Fruit fly (Drosophila melanogaster) whole organism, wandering third instar larva: ENCODE data around the gene CG32066.
A peak's percentile ranks its signal among the peaks of the same experiment; 100 is the strongest.

Experiments
- Abd-B ChIP-seq: fragments of >200 bp; optimal IDR thresholded peaks from 2 replicates; lab custom pipeline; 2017; ENCODE audit warnings: missing biosample characterization, missing genetic modification characterization
- CG32264 ChIP-seq: fragments of 200-800 bp; sonication (Bioruptor generic); optimal IDR thresholded peaks from 2 replicates; lab custom pipeline; 2016; ENCODE audit warnings: missing biosample characterization, missing genetic modification characterization
- CG9705 ChIP-seq: fragments of 200-800 bp; sonication (Bioruptor generic); optimal IDR thresholded peaks from 2 replicates; lab custom pipeline; 2018; ENCODE audit warnings: missing biosample characterization, mild to moderate bottlenecking, missing genetic modification characterization
- CrebA ChIP-seq: fragments of 200-800 bp; sonication (Bioruptor generic); optimal IDR thresholded peaks from 2 replicates; lab custom pipeline; 2016; ENCODE audit warnings: missing biosample characterization, mild to moderate bottlenecking, missing genetic modification characterization, borderline replicate concordance
- Dfd ChIP-seq: fragments of >200 bp; optimal IDR thresholded peaks from 2 replicates; lab custom pipeline; 2017; ENCODE audit warnings: missing biosample characterization, missing genetic modification characterization
- Dif ChIP-seq: fragments of 200-275, 200-300 bp; sonication (Bioruptor generic); optimal IDR thresholded peaks from 2 replicates; lab custom pipeline; 2018; ENCODE audit warnings: missing biosample characterization, missing genetic modification characterization; ENCODE audit not compliant: partially characterized antibody
- GATAd ChIP-seq: sonication (Bioruptor generic); optimal IDR thresholded peaks from 2 replicates; lab custom pipeline; 2016; ENCODE audit warnings: missing biosample characterization, missing genetic modification characterization
- HLH106 ChIP-seq: fragments of 200-800 bp; optimal IDR thresholded peaks from 3 replicates; lab custom pipeline; 2019; ENCODE audit warnings: missing biosample characterization, mild to moderate bottlenecking, missing genetic modification characterization, moderate library complexity
- Hnf4 ChIP-seq: fragments of 200-800 bp; sonication (Bioruptor generic); optimal IDR thresholded peaks from 2 replicates; lab custom pipeline; 2016; ENCODE audit warnings: missing biosample characterization, mild to moderate bottlenecking, missing genetic modification characterization
- Hr78 ChIP-seq: fragments of >200 bp; optimal IDR thresholded peaks from 2 replicates; lab custom pipeline; 2017; ENCODE audit warnings: missing biosample characterization, missing genetic modification characterization
- Hr83 ChIP-seq: fragments of 200-300 bp; sonication (Bioruptor generic); optimal IDR thresholded peaks from 2 replicates; lab custom pipeline; 2016; ENCODE audit warnings: missing biosample characterization, mild to moderate bottlenecking, missing genetic modification characterization, moderate library complexity; ENCODE audit not compliant: poor library complexity, severe bottlenecking
- Jra ChIP-seq: sonication (Bioruptor generic); optimal IDR thresholded peaks from 2 replicates; lab custom pipeline; 2016; ENCODE audit warnings: missing biosample characterization, missing genetic modification characterization
- Mio ChIP-seq: sonication (Bioruptor generic); optimal IDR thresholded peaks from 2 replicates; lab custom pipeline; 2016; ENCODE audit warnings: missing biosample characterization, missing genetic modification characterization
- Myc ChIP-seq: fragments of >200 bp; optimal IDR thresholded peaks from 2 replicates; lab custom pipeline; 2017
- N ChIP-seq: fragments of >200 bp; optimal IDR thresholded peaks from 2 replicates; lab custom pipeline; 2018; ENCODE audit warnings: missing biosample characterization, missing external identifiers, missing genetic modification characterization
- OdsH ChIP-seq: fragments of 200-800 bp; sonication (Bioruptor generic); optimal IDR thresholded peaks from 2 replicates; lab custom pipeline; 2016; ENCODE audit warnings: missing biosample characterization, mild to moderate bottlenecking, missing genetic modification characterization
- Rel ChIP-seq, 2 experiments: fragments of 200-800 bp; sonication (Bioruptor generic) in 1 of 2; optimal IDR thresholded peaks; 2 replicates in 1 of 2; 3 replicates in 1 of 2; lab custom pipeline; 2016 to 2019; ENCODE audit warnings: mild to moderate bottlenecking in 2 of 2, missing biosample characterization in 2 of 2, missing genetic modification characterization in 2 of 2, moderate library complexity in 1 of 2
- Sp1 ChIP-seq: fragments of 200-800 bp; sonication (Bioruptor generic); optimal IDR thresholded peaks from 3 replicates; lab custom pipeline; 2019; ENCODE audit warnings: missing biosample characterization, mild to moderate bottlenecking, missing genetic modification characterization, moderate library complexity
- Vsx2 ChIP-seq: fragments of 200-300, 225-300 bp; sonication (Bioruptor generic); optimal IDR thresholded peaks from 2 replicates; lab custom pipeline; 2018; ENCODE audit warnings: missing biosample characterization, missing genetic modification characterization; ENCODE audit not compliant: partially characterized antibody
- br ChIP-seq: fragments of 200-800 bp; sonication (Bioruptor generic); optimal IDR thresholded peaks from 2 replicates; lab custom pipeline; 2016; ENCODE audit warnings: missing biosample characterization, missing genetic modification characterization
- brk ChIP-seq: fragments of 200-800 bp; sonication (Bioruptor generic); optimal IDR thresholded peaks from 2 replicates; lab custom pipeline; 2016; ENCODE audit warnings: missing biosample characterization, mild to moderate bottlenecking, missing genetic modification characterization
- dl ChIP-seq, 2 experiments: fragments of 175-275, 200-275 bp in 1 of 2; fragments of 200-275 bp in 1 of 2; sonication (Bioruptor generic); optimal IDR thresholded peaks; lab custom pipeline; 2018; ENCODE audit warnings: mild to moderate bottlenecking in 2 of 2, missing biosample characterization in 2 of 2, missing genetic modification characterization in 2 of 2, moderate library complexity in 2 of 2; ENCODE audit not compliant: partially characterized antibody in 2 of 2, insufficient read depth in 1 of 2
- dmrt93B ChIP-seq: fragments of 200-800 bp; sonication (Bioruptor generic); optimal IDR thresholded peaks from 2 replicates; lab custom pipeline; 2018; ENCODE audit warnings: missing biosample characterization, mild to moderate bottlenecking, missing genetic modification characterization
- dsf ChIP-seq: sonication (Bioruptor generic); optimal IDR thresholded peaks from 2 replicates; lab custom pipeline; 2016; ENCODE audit warnings: missing biosample characterization, missing genetic modification characterization, borderline replicate concordance
- ey ChIP-seq: fragments of 200-800 bp; sonication (Bioruptor generic); optimal IDR thresholded peaks from 2 replicates; lab custom pipeline; 2016; ENCODE audit warnings: missing biosample characterization, missing genetic modification characterization
- foxo ChIP-seq, 2 experiments: fragments of 200-800 bp; sonication (Bioruptor generic); optimal IDR thresholded peaks; 2 replicates in 1 of 2; 3 replicates in 1 of 2; lab custom pipeline; 2016 to 2017; ENCODE audit warnings: missing biosample characterization in 2 of 2, missing genetic modification characterization in 2 of 2
- fru ChIP-seq: fragments of 200-800 bp; sonication (Bioruptor generic); optimal IDR thresholded peaks from 3 replicates; lab custom pipeline; 2016; ENCODE audit warnings: missing biosample characterization, mild to moderate bottlenecking, missing genetic modification characterization
- h ChIP-seq: fragments of 200-800 bp; sonication (Bioruptor generic); optimal IDR thresholded peaks from 3 replicates; lab custom pipeline; 2016; ENCODE audit warnings: missing biosample characterization, mild to moderate bottlenecking, missing genetic modification characterization
- jim ChIP-seq: fragments of 175-275, 200-325 bp; sonication (Bioruptor generic); optimal IDR thresholded peaks from 2 replicates; lab custom pipeline; 2016; ENCODE audit warnings: missing biosample characterization, mild to moderate bottlenecking, missing genetic modification characterization
- lola ChIP-seq: fragments of >200 bp; optimal IDR thresholded peaks from 2 replicates; lab custom pipeline; 2017; ENCODE audit warnings: missing biosample characterization, missing genetic modification characterization
- pan ChIP-seq: fragments of >200 bp; optimal IDR thresholded peaks from 2 replicates; lab custom pipeline; 2017
- psq ChIP-seq: fragments of 200-800 bp; sonication (Bioruptor generic); optimal IDR thresholded peaks from 3 replicates; lab custom pipeline; 2017; ENCODE audit warnings: missing biosample characterization, mild to moderate bottlenecking, missing genetic modification characterization, moderate library complexity
- rgr ChIP-seq: fragments of 200-800 bp; sonication (Bioruptor generic); optimal IDR thresholded peaks from 3 replicates; lab custom pipeline; 2016; ENCODE audit warnings: missing biosample characterization, mild to moderate bottlenecking, missing genetic modification characterization
- sage ChIP-seq: fragments of 200-800 bp; sonication (Bioruptor generic); optimal IDR thresholded peaks from 2 replicates; lab custom pipeline; 2016; ENCODE audit warnings: missing biosample characterization, mild to moderate bottlenecking, missing genetic modification characterization
- sv ChIP-seq: fragments of 200-800 bp; sonication (Bioruptor generic); optimal IDR thresholded peaks from 3 replicates; lab custom pipeline; 2016; ENCODE audit warnings: missing biosample characterization, missing genetic modification characterization
- tai ChIP-seq: sonication (Bioruptor generic); optimal IDR thresholded peaks from 2 replicates; lab custom pipeline; 2016; ENCODE audit warnings: missing biosample characterization, missing genetic modification characterization
- usp ChIP-seq: fragments of >200 bp; optimal IDR thresholded peaks from 2 replicates; lab custom pipeline; 2017; ENCODE audit warnings: missing biosample characterization, missing genetic modification characterization
- woc ChIP-seq: sonication (Bioruptor generic); optimal IDR thresholded peaks from 2 replicates; lab custom pipeline; 2016; ENCODE audit warnings: missing biosample characterization, mild to moderate bottlenecking, missing genetic modification characterization

The CG32066 gene

DNA sequence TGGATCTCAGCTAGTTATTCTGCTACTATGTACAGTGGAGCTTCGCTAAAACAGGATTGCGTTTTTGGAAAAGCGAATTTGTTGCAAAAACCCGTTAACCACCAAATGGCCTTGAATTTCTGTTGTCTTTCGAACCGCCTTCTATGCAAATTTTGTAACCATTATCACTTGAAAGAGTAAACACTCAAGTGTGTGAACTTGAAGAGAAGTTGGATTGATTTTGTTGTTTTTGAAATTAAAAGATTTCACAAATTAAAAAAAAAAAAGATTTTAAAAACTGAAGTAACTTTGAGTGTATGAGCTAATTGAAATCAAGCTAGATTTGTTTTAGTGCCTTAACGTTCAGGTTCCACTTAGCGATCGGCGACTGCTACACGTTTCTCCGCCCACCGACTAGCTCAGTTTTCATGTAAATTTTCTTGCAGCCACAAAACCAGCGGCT is 23.1 kb upstream of the CG32066 start:
- TF ChIP-seq CG9705 (GFP tag; lab: Kevin White, UChicago): peak; percentile 17
- TF ChIP-seq HLH106 (tag; lab: Kevin White, UChicago): peak; percentile 59
- TF ChIP-seq usp (GFP tag; lab: Kevin White, UChicago): no peak
- no peak for TF ChIP-seq Myc (lab: Kevin White, UChicago)
- no peak for TF ChIP-seq tai (GFP tag; lab: Kevin White, UChicago)
- TF ChIP-seq Hnf4 (GFP tag; lab: Kevin White, UChicago): peak; percentile 3
- no peak for TF ChIP-seq dl (GFP tag; optimal IDR thresholded peaks at IDR 0.05; lab: Kevin White, UChicago; ENCODE audit: insufficient read depth in 1 of 2, partially characterized antibody in 2 of 2)
- peak; percentile 13 for TF ChIP-seq woc (GFP tag; lab: Kevin White, UChicago)
- no peak for TF ChIP-seq Sp1
- no peak for TF ChIP-seq Dfd (GFP tag; lab: Kevin White, UChicago)
- TF ChIP-seq br (GFP tag; lab: Kevin White, UChicago): peak; percentile 45
- TF ChIP-seq foxo (GFP tag; optimal IDR thresholded peaks at IDR 0.05; lab: Kevin White, UChicago): peak in 1 of 2 experiments; percentile 51
- TF ChIP-seq h (GFP tag; lab: Kevin White, UChicago): peak; percentile 36
- TF ChIP-seq sage (GFP tag; lab: Kevin White, UChicago): no peak
- TF ChIP-seq ey (GFP tag; lab: Kevin White, UChicago): peak; percentile 31
- peak; percentile 14 for TF ChIP-seq rgr (GFP tag; lab: Kevin White, UChicago)
- no peak for TF ChIP-seq Dif (GFP tag; lab: Kevin White, UChicago)
- no peak for TF ChIP-seq dsf (GFP tag; lab: Kevin White, UChicago)
- peak; percentile 21 for TF ChIP-seq fru (GFP tag; lab: Kevin White, UChicago)

- TF ChIP-seq tai (GFP tag; lab: Kevin White, UChicago): peak; percentile 68
- no peak for TF ChIP-seq Hr78 (GFP tag; lab: Kevin White, UChicago)
- peak; percentile 27 to 98 for TF ChIP-seq foxo (GFP tag; optimal IDR thresholded peaks at IDR 0.05; lab: Kevin White, UChicago)
- TF ChIP-seq N (GFP tag; lab: Kevin White, UChicago): no peak
- TF ChIP-seq Abd-B (GFP tag; lab: Kevin White, UChicago): no peak
- TF ChIP-seq pan: no peak
- TF ChIP-seq fru (GFP tag; lab: Kevin White, UChicago): peak; percentile 94
- peak; percentile 98 for TF ChIP-seq OdsH
- TF ChIP-seq Dif (GFP tag; lab: Kevin White, UChicago): peak; percentile 64
- TF ChIP-seq brk (GFP tag; lab: Kevin White, UChicago): peak; percentile 91
- TF ChIP-seq ey (GFP tag; lab: Kevin White, UChicago): peak; percentile 91
- TF ChIP-seq Hr83 (GFP tag; lab: Kevin White, UChicago): peak; percentile 96
- TF ChIP-seq h (GFP tag; lab: Kevin White, UChicago): peak; percentile 96
- peak; percentile 93 for TF ChIP-seq CG9705 (GFP tag; lab: Kevin White, UChicago)
- TF ChIP-seq Rel (GFP tag; optimal IDR thresholded peaks at IDR 0.05; lab: Kevin White, UChicago): peak; percentile 86
- TF ChIP-seq Rel (tag; optimal IDR thresholded peaks at IDR 0.05; lab: Kevin White, UChicago): peak; percentile 76
- peak; percentile 91 for TF ChIP-seq woc (GFP tag; lab: Kevin White, UChicago)
- TF ChIP-seq lola (GFP tag; lab: Kevin White, UChicago): no peak
- TF ChIP-seq Vsx2: no peak
- TF ChIP-seq dsf (GFP tag; lab: Kevin White, UChicago): peak; percentile 72
- peak; percentile 97 for TF ChIP-seq dmrt93B (GFP tag; lab: Kevin White, UChicago)
- TF ChIP-seq Mio (GFP tag; lab: Kevin White, UChicago): peak; percentile 39
- peak; percentile 97 for TF ChIP-seq HLH106 (tag; lab: Kevin White, UChicago)
- peak; percentile 98 for TF ChIP-seq Sp1
- TF ChIP-seq psq (GFP tag; lab: Kevin White, UChicago): peak; percentile 97
- peak; percentile 97 for TF ChIP-seq Dfd (GFP tag; lab: Kevin White, UChicago)
- TF ChIP-seq sage (GFP tag; lab: Kevin White, UChicago): peak; percentile 86
- TF ChIP-seq Jra: peak; percentile 72
- TF ChIP-seq CG32264 (GFP tag; lab: Kevin White, UChicago): peak; percentile 51
- no peak for TF ChIP-seq usp (GFP tag; lab: Kevin White, UChicago)
- TF ChIP-seq dl (GFP tag; optimal IDR thresholded peaks at IDR 0.05; lab: Kevin White, UChicago; ENCODE audit: insufficient read depth in 1 of 2, partially characterized antibody in 2 of 2): peak in 1 of 2 experiments; percentile 0
- peak; percentile 93 for TF ChIP-seq jim (GFP tag; lab: Kevin White, UChicago)
- peak; percentile 87 for TF ChIP-seq br (GFP tag; lab: Kevin White, UChicago)
- TF ChIP-seq Hnf4 (GFP tag; lab: Kevin White, UChicago): peak; percentile 81
- TF ChIP-seq CrebA (GFP tag; lab: Kevin White, UChicago): no peak
- TF ChIP-seq Myc (lab: Kevin White, UChicago): no peak
- peak; percentile 98 for TF ChIP-seq sv (GFP tag; lab: Kevin White, UChicago)
- TF ChIP-seq GATAd (GFP tag; lab: Kevin White, UChicago): peak; percentile 68
- TF ChIP-seq rgr (GFP tag; lab: Kevin White, UChicago): peak; percentile 96
Observed at dm6 chr3L:10682725-10683367, 22.0 kb upstream of the CG32066 start.
